Worm (Caenorhabditis elegans) whole organism, L1 larva: ENCODE measurements around the gene F11G11.13.

Experiments
- aha-1 ChIP-seq: fragments of 150-350 bp; optimal IDR thresholded peaks from 2 replicates; lab custom pipeline; 2014; ENCODE audit warnings: missing biosample characterization, missing genetic modification characterization
- aly-2 ChIP-seq: fragments of 150-350 bp; optimal IDR thresholded peaks from 2 replicates; lab custom pipeline; 2014; ENCODE audit warnings: missing biosample characterization, missing genetic modification characterization
- blmp-1 ChIP-seq: fragments of 150-350 bp; optimal IDR thresholded peaks from 2 replicates; lab custom pipeline; 2014; ENCODE audit warnings: missing biosample characterization, missing genetic modification characterization
- ceh-63 ChIP-seq: fragments of 200-800 bp; sonication (Bioruptor generic); optimal IDR thresholded peaks from 2 replicates; lab custom pipeline; 2018; ENCODE audit warnings: mild to moderate bottlenecking, missing genetic modification characterization, missing compliant biosample characterization
- ceh-82 ChIP-seq, 3 experiments: fragments of 150-350 bp in 1 of 3; sonication (generic microtip) in 2 of 3; optimal IDR thresholded peaks; 2 replicates each; lab custom pipeline; 2014 to 2017; ENCODE audit warnings: missing biosample characterization in 3 of 3, missing genetic modification characterization in 3 of 3
- ceh-90 ChIP-seq: sonication (generic microtip); optimal IDR thresholded peaks from 2 replicates; lab custom pipeline; 2016; ENCODE audit warnings: missing genetic modification characterization, missing compliant biosample characterization
- ces-1 ChIP-seq: fragments of 150-350 bp; optimal IDR thresholded peaks from 2 replicates; lab custom pipeline; 2014; ENCODE audit warnings: missing biosample characterization, missing genetic modification reagents, missing genetic modification characterization
- dpl-1 ChIP-seq, 3 experiments: fragments of 150-350 bp in 2 of 3; sonication (generic microtip) in 1 of 3; optimal IDR thresholded peaks; 2 replicates each; lab custom pipeline; 2014 to 2017; ENCODE audit warnings: missing biosample characterization in 3 of 3, missing genetic modification characterization in 3 of 3, missing genetic modification reagents in 3 of 3
- dsc-1 ChIP-seq: sonication (generic microtip); optimal IDR thresholded peaks from 2 replicates; lab custom pipeline; 2016; ENCODE audit warnings: mild to moderate bottlenecking, missing genetic modification characterization, missing compliant biosample characterization
- efl-1 ChIP-seq, 4 experiments: fragments of 150-350 bp; optimal IDR thresholded peaks in 3 of 4; peaks in 1 of 4; 1 replicate in 1 of 4; 2 replicates in 3 of 4; lab custom pipeline; 2014; ENCODE audit warnings: missing biosample characterization in 2 of 4, missing genetic modification characterization in 2 of 4, missing genetic modification reagents in 2 of 4
- egl-13 ChIP-seq: sonication (generic microtip); optimal IDR thresholded peaks from 2 replicates; lab custom pipeline; 2016; ENCODE audit warnings: missing genotype, missing genetic modification reagents, missing genetic modification characterization, missing compliant biosample characterization
- elt-2 ChIP-seq: sonication (generic microtip); optimal IDR thresholded peaks from 2 replicates; lab custom pipeline; 2016; ENCODE audit warnings: missing genetic modification characterization, mild to moderate bottlenecking, inconsistent platforms, missing compliant biosample characterization, missing genetic modification reagents
- elt-3 ChIP-seq, 6 experiments: fragments of 150-350 bp in 1 of 6; sonication (generic microtip); optimal IDR thresholded peaks; 2 replicates each; lab custom pipeline; 2017 to 2018; ENCODE audit warnings: missing biosample characterization in 6 of 6, missing genetic modification characterization in 6 of 6, inconsistent platforms in 1 of 6
- fkh-8 ChIP-seq: sonication (generic microtip); optimal IDR thresholded peaks from 2 replicates; lab custom pipeline; 2016; ENCODE audit warnings: mild to moderate bottlenecking, missing genetic modification characterization, missing compliant biosample characterization
- hlh-4 ChIP-seq: sonication (generic microtip); optimal IDR thresholded peaks from 2 replicates; lab custom pipeline; 2016; ENCODE audit warnings: mild to moderate bottlenecking, missing genetic modification characterization, missing compliant biosample characterization
- hpl-2 ChIP-seq: fragments of 150-350 bp; optimal IDR thresholded peaks from 2 replicates; lab custom pipeline; 2014; ENCODE audit warnings: missing biosample characterization, missing genetic modification reagents, missing genetic modification characterization
- lin-14 ChIP-seq: fragments of 200-800 bp; sonication (Bioruptor generic); optimal IDR thresholded peaks from 2 replicates; lab custom pipeline; 2018; ENCODE audit warnings: mild to moderate bottlenecking, missing genetic modification characterization, moderate library complexity, missing compliant biosample characterization
- lin-35 ChIP-seq, 2 experiments: fragments of 150-350 bp; optimal IDR thresholded peaks; 2 replicates each; lab custom pipeline; 2014; ENCODE audit warnings: missing biosample characterization in 2 of 2, missing genetic modification characterization in 2 of 2, missing genetic modification reagents in 2 of 2
- mdl-1 ChIP-seq, 2 experiments: fragments of 150-350 bp; optimal IDR thresholded peaks; 2 replicates each; lab custom pipeline; 2014 to 2017; ENCODE audit warnings: missing biosample characterization in 2 of 2, missing genetic modification characterization in 2 of 2, inconsistent platforms in 1 of 2
- mef-2 ChIP-seq: fragments of 150-350 bp; optimal IDR thresholded peaks from 2 replicates; lab custom pipeline; 2014; ENCODE audit warnings: missing biosample characterization, missing genetic modification characterization
- nhr-12 ChIP-seq: sonication (generic microtip); optimal IDR thresholded peaks from 2 replicates; lab custom pipeline; 2017; ENCODE audit warnings: missing biosample characterization, missing genetic modification characterization
- nhr-19 ChIP-seq: fragments of 200-800 bp; sonication (Bioruptor generic); conservative IDR thresholded peaks from 2 replicates; pipeline ENCODE4 v1.3.6; 2022; ENCODE audit warnings: missing genetic modification characterization, missing compliant biosample characterization
- nhr-20 ChIP-seq: sonication (generic microtip); optimal IDR thresholded peaks from 2 replicates; lab custom pipeline; 2016; ENCODE audit warnings: mild to moderate bottlenecking, missing genetic modification characterization, missing compliant biosample characterization
- nhr-71 ChIP-seq: sonication (generic microtip); optimal IDR thresholded peaks from 2 replicates; lab custom pipeline; 2016; ENCODE audit warnings: mild to moderate bottlenecking, missing genetic modification characterization, moderate library complexity, missing compliant biosample characterization
- nhr-76 ChIP-seq: sonication (generic microtip); optimal IDR thresholded peaks from 2 replicates; lab custom pipeline; 2017; ENCODE audit warnings: missing biosample characterization, missing genetic modification characterization
- nhr-77 ChIP-seq: fragments of 150-350 bp; optimal IDR thresholded peaks from 2 replicates; lab custom pipeline; 2014; ENCODE audit warnings: missing biosample characterization, missing genetic modification characterization
- nhr-85 ChIP-seq: sonication (generic microtip); peaks from one replicate; lab custom pipeline; 2016; ENCODE audit warnings: missing genetic modification characterization, inconsistent platforms, missing compliant biosample characterization
- nhr-90 ChIP-seq: sonication (generic microtip); optimal IDR thresholded peaks from 2 replicates; lab custom pipeline; 2016; ENCODE audit warnings: mild to moderate bottlenecking, missing genetic modification characterization, missing compliant biosample characterization; ENCODE audit not compliant: poor library complexity
- pag-3 ChIP-seq: sonication (generic microtip); optimal IDR thresholded peaks from 2 replicates; lab custom pipeline; 2017; ENCODE audit warnings: missing genetic modification characterization, mild to moderate bottlenecking, missing compliant biosample characterization, antibody characterized with exemption, borderline replicate concordance; ENCODE audit not compliant: insufficient read depth
- pax-3 ChIP-seq: fragments of 200-800 bp; sonication (Bioruptor generic); optimal IDR thresholded peaks from 2 replicates; lab custom pipeline; 2018; ENCODE audit warnings: mild to moderate bottlenecking, missing genetic modification characterization, moderate library complexity, missing compliant biosample characterization
- rnt-1 ChIP-seq: sonication (generic microtip); optimal IDR thresholded peaks from 2 replicates; lab custom pipeline; 2016; ENCODE audit warnings: mild to moderate bottlenecking, missing genetic modification characterization, moderate library complexity, missing compliant biosample characterization
- skn-1 ChIP-seq: fragments of 150-350 bp; optimal IDR thresholded peaks from 2 replicates; lab custom pipeline; 2014; ENCODE audit warnings: missing biosample characterization, missing genetic modification characterization
- snpc-4 ChIP-seq: fragments of 150-350 bp; optimal IDR thresholded peaks from 2 replicates; lab custom pipeline; 2014; ENCODE audit warnings: missing biosample characterization, missing genetic modification characterization
- snu-23 ChIP-seq: sonication (generic microtip); optimal IDR thresholded peaks from 2 replicates; lab custom pipeline; 2016; ENCODE audit warnings: missing genetic modification characterization, missing compliant biosample characterization
- sox-4 ChIP-seq: sonication (generic microtip); optimal IDR thresholded peaks from 2 replicates; lab custom pipeline; 2016; ENCODE audit warnings: missing genetic modification characterization, missing compliant biosample characterization
- tbx-2 ChIP-seq: sonication (generic microtip); optimal IDR thresholded peaks from 2 replicates; lab custom pipeline; 2016; ENCODE audit warnings: missing genetic modification characterization, missing compliant biosample characterization
- xbp-1 ChIP-seq: sonication (generic microtip); optimal IDR thresholded peaks from 2 replicates; lab custom pipeline; 2016; ENCODE audit warnings: missing genetic modification characterization, missing compliant biosample characterization
- zip-4 ChIP-seq: fragments of 200-800 bp; sonication (Bioruptor generic); optimal IDR thresholded peaks from 2 replicates; lab custom pipeline; 2018; ENCODE audit warnings: mild to moderate bottlenecking, missing genetic modification characterization, moderate library complexity, missing compliant biosample characterization
- ztf-4 ChIP-seq: fragments of 150-350 bp; optimal IDR thresholded peaks from 2 replicates; lab custom pipeline; 2014; ENCODE audit warnings: missing biosample characterization, missing genetic modification characterization

Gene F11G11.13

DNA sequence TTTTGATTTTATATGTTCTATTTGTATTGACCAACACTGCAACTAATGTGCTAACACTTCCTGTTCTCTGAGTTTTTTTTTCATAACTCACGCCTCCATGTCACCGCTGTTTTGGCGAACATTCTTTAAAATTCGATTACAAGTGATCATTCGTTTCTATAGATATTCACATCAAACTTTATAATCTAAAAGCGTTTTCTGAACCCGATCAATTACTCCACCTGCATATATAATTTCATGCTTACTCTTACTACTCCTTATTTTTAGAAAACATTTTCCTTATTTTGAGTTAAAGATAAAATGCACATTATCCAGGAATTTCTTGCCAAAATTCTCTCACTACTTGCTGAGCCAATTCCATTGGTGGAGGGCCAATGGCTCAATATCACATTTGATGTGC, 10.0 kb upstream of the F11G11.13 start, which contains the start of gene R05F9.7:
Gene R05F9.7, plus strand, starts transcription at position 301 of the 400 bp plus-strand sequence.
- TF ChIP-seq snpc-4 (no peak), hpl-2 (GFP tag; lab: Kevin White, UChicago) (no peak), pax-3 (tag; lab: Kevin White, UChicago) (no peak), aha-1 (tag; lab: Kevin White, UChicago) (no peak), rnt-1 (tag; lab: Kevin White, UChicago) (no peak), dsc-1 (no peak), egl-13 (tag; lab: Kevin White, UChicago) (no peak), xbp-1 (tag; lab: Kevin White, UChicago) (no peak), pag-3 (tag; lab: Kevin White, UChicago) (no peak), nhr-85 (tag; lab: Kevin White, UChicago) (no peak), nhr-76 (tag; lab: Kevin White, UChicago) (no peak), elt-3 (tag; optimal IDR thresholded peaks at IDR 0.05; lab: Kevin White, UChicago) (no peak), hlh-4 (tag; lab: Kevin White, UChicago) (no peak), zip-4 (no peak)
- TF ChIP-seq, all 84 proteins: peak for 0

DNA sequence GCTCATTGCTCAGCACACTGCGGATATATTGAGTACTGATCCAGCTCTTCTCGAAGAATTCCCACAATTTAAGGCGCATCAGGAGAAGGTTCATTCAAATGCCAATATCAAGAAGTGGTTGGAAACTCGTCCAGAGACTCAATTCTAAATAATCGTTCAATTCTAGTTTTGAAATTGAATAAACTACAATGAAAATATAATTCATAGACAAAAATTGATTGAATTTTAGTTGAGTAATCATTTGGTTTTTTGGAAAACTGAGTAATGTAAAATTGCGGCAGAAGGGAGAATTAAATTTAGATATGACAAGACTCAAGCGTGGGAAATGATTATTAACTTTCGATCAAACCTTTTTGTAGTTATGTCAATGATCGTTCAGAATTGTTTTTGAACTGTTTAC, 8.4 kb upstream of the F11G11.13 start:
- no peak for TF ChIP-seq nhr-77 (tag; lab: Kevin White, UChicago)
- no peak for TF ChIP-seq efl-1 (optimal IDR thresholded peaks at IDR 0.05; lab: Kevin White, UChicago)
- peak in 1 of 2 experiments; percentile 52 for TF ChIP-seq efl-1 (GFP tag; optimal IDR thresholded peaks at IDR 0.05 in 1 of 2; lab: Kevin White, UChicago)

DNA sequence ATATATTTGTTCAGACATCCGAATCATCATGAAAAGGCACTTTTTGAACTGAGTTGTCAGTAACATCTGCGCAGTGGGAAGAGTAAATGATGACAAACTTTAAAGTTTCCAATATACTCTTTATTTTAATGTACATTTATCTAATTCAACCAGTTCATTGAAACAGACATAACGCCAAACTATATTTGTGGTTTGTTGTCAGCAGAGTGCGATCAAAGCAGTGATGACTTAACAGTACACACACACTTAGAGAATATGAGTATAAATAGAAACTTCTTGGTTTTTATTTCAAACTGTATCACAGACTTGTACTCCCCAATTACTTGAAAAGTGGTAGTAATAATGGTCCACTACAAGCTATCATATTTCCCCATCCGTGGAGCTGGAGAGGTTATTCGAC, 7.4 kb upstream of the F11G11.13 start, which contains the start of gene gst-8:
Gene gst-8, plus strand, starts transcription at position 301 of the 400 bp plus-strand sequence.
- no peak for TF ChIP-seq ces-1 (GFP tag; lab: Kevin White, UChicago)
- TF ChIP-seq elt-2, result peak; percentile 10

DNA sequence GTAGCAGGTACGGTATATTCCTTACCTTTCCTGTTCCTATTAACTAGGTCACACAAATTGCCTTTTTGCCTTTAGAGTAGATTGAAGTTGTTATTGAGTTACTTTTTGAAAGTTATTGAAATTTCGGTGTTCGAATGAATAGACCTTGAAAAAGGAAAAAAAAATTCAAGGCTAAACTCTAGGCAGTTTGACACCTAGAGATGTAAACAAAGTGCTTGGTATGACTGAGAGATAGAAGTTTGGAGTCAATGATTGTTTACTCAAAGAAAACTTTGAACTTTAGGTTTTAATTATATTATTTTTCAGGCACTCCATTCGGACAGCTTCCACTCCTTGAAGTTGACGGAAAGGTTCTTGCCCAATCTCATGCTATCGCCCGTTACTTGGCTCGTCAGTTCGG, 6.5 kb upstream of the F11G11.13 start:
- peak; percentile 39 for TF ChIP-seq nhr-20 (tag; lab: Kevin White, UChicago)
- TF ChIP-seq blmp-1, result no peak
- TF ChIP-seq elt-3 (tag; optimal IDR thresholded peaks at IDR 0.05; lab: Kevin White, UChicago), result no peak
- TF ChIP-seq fkh-8 (tag; lab: Kevin White, UChicago), result no peak

DNA sequence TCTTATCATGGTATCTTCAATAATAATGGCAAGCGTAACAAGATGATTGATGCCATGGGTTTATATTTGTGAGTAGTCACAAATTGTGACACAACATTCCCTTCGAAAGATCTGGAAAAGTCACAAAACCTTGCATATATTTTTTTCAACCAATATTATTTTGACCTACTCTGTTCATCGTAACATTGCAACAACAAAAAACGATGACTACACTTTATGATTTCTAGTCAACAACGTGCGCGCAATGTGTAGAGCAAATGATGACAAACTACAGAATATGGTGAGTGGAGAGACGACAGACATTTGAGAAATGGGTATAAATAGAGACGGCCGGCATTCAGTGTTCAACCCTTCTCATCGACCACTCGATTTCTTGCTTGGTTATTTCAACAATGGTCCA, 5.7 kb upstream of the F11G11.13 start, which contains the start of gene gst-7:
Gene gst-7, plus strand, starts transcription at position 336 of the 400 bp plus-strand sequence.
- TF ChIP-seq nhr-20 (tag; lab: Kevin White, UChicago), result peak; percentile 90
- TF ChIP-seq nhr-12 (tag; lab: Kevin White, UChicago), result no peak
- TF ChIP-seq snu-23 (GFP tag; lab: Kevin White, UChicago), result peak; percentile 44
- no peak for TF ChIP-seq ceh-82 (tag; optimal IDR thresholded peaks at IDR 0.05; lab: Kevin White, UChicago)
- TF ChIP-seq nhr-19 (GFP tag; lab: Robert Waterston, UW), result 0 out of 2 replicates have a peak, but pooled peaks have one; percentile 8
- peak; percentile 65 for TF ChIP-seq lin-14
- TF ChIP-seq tbx-2 (tag; lab: Kevin White, UChicago), result peak; percentile 40
- no peak for TF ChIP-seq rnt-1 (tag; lab: Kevin White, UChicago)
- TF ChIP-seq nhr-71 (tag; lab: Kevin White, UChicago), result peak; percentile 48
- no peak for TF ChIP-seq blmp-1
- no peak for TF ChIP-seq mef-2 (tag; lab: Kevin White, UChicago)
- TF ChIP-seq skn-1 (tag; lab: Kevin White, UChicago), result peak; percentile 98
- TF ChIP-seq ceh-90 (tag; lab: Kevin White, UChicago), result no peak
- peak; percentile 87 for TF ChIP-seq elt-2
- peak in 1 of 2 experiments; percentile 68 for TF ChIP-seq lin-35 (GFP tag; optimal IDR thresholded peaks at IDR 0.05; lab: Kevin White, UChicago)
- TF ChIP-seq efl-1 (optimal IDR thresholded peaks at IDR 0.05; lab: Kevin White, UChicago), result peak; percentile 3
- peak in 1 of 2 experiments; percentile 77 for TF ChIP-seq efl-1 (GFP tag; optimal IDR thresholded peaks at IDR 0.05 in 1 of 2; lab: Kevin White, UChicago)
- peak in 1 of 2 experiments; percentile 29 for TF ChIP-seq mdl-1 (tag; optimal IDR thresholded peaks at IDR 0.05; lab: Kevin White, UChicago)
- TF ChIP-seq sox-4 (tag; lab: Kevin White, UChicago), result no peak
- peak; percentile 69 for TF ChIP-seq nhr-85 (tag; lab: Kevin White, UChicago)
- no peak for TF ChIP-seq ztf-4 (tag; lab: Kevin White, UChicago)
- no peak for TF ChIP-seq ceh-63
- TF ChIP-seq aly-2 (tag; lab: Kevin White, UChicago), result no peak
- peak in 2 of 6 experiments; percentile 9 to 17 for TF ChIP-seq elt-3 (tag; optimal IDR thresholded peaks at IDR 0.05; lab: Kevin White, UChicago)
- TF ChIP-seq nhr-90 (tag; lab: Kevin White, UChicago), result peak; percentile 19
- peak in 1 of 3 experiments; percentile 15 for TF ChIP-seq dpl-1 (GFP tag; optimal IDR thresholded peaks at IDR 0.05; lab: Kevin White, UChicago)
